Worm (Caenorhabditis elegans) whole organism, L4/young adult: ENCODE data around the gene abhd-5.2.

Source experiments
- dao-5 ChIP-seq: sonication (generic microtip); optimal IDR thresholded peaks from 2 replicates; lab custom pipeline; 2016; ENCODE audit warnings: missing genotype, missing genetic modification characterization, moderate library complexity, missing compliant biosample characterization
- him-1 ChIP-seq: sonication (generic microtip); optimal IDR thresholded peaks from 2 replicates; lab custom pipeline; 2016; ENCODE audit warnings: missing genotype, missing genetic modification reagents, missing genetic modification characterization, missing compliant biosample characterization

DNA sequence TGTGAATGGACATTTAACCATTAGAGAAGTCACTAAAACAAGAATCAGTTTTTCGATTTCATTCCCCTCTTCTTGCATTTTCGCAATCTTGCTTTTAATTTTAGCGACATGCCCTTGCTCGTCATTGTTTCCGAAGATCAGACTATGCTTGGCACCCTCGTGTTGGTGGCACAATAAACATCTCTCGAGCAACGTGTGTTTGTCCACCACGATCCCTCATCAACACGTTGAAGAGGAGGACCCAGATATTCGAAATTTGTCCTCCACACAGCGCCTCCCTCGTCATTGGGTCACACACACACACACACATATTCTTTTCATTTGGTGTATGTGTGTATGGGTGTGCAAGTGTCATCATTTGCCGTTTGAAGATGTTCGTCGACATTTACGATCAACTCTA, 20.9 kb downstream of the abhd-5.2 start, which contains the start of gene srd-32:
- TF ChIP-seq him-1, result no peak
- no peak for TF ChIP-seq dao-5 (tag; lab: Kevin White, UChicago)
